Worm (Caenorhabditis elegans) whole organism, L1 larva: ENCODE data around the gene ZK686.1.
A peak's percentile ranks its signal among the peaks of the same experiment; 100 is the strongest.

ENCODE experiments used
- C04F5.9 ChIP-seq: sonication (generic microtip); optimal IDR thresholded peaks from 2 replicates; lab custom pipeline; 2016; ENCODE audit warnings: missing genetic modification characterization, missing compliant biosample characterization
- F16B12.6 ChIP-seq: fragments of 150-350 bp; optimal IDR thresholded peaks from 2 replicates; lab custom pipeline; 2014; ENCODE audit warnings: missing biosample characterization, missing genetic modification characterization
- ama-1 ChIP-seq: fragments of 150-350 bp; optimal IDR thresholded peaks from 2 replicates; lab custom pipeline; 2014
- blmp-1 ChIP-seq: fragments of 150-350 bp; optimal IDR thresholded peaks from 2 replicates; lab custom pipeline; 2014; ENCODE audit warnings: missing biosample characterization, missing genetic modification characterization
- ceh-82 ChIP-seq, 3 experiments: fragments of 150-350 bp in 1 of 3; sonication (generic microtip) in 2 of 3; optimal IDR thresholded peaks; 2 replicates each; lab custom pipeline; 2014 to 2017; ENCODE audit warnings: missing biosample characterization in 3 of 3, missing genetic modification characterization in 3 of 3
- ces-1 ChIP-seq: fragments of 150-350 bp; optimal IDR thresholded peaks from 2 replicates; lab custom pipeline; 2014; ENCODE audit warnings: missing biosample characterization, missing genetic modification reagents, missing genetic modification characterization
- dpl-1 ChIP-seq, 3 experiments: fragments of 150-350 bp in 2 of 3; sonication (generic microtip) in 1 of 3; optimal IDR thresholded peaks; 2 replicates each; lab custom pipeline; 2014 to 2017; ENCODE audit warnings: missing biosample characterization in 3 of 3, missing genetic modification characterization in 3 of 3, missing genetic modification reagents in 3 of 3
- efl-1 ChIP-seq, 4 experiments: fragments of 150-350 bp; optimal IDR thresholded peaks in 3 of 4; peaks in 1 of 4; 1 replicate in 1 of 4; 2 replicates in 3 of 4; lab custom pipeline; 2014; ENCODE audit warnings: missing biosample characterization in 2 of 4, missing genetic modification characterization in 2 of 4, missing genetic modification reagents in 2 of 4
- egl-27 ChIP-seq, 2 experiments: fragments of 150-350 bp in 1 of 2; sonication (generic microtip); optimal IDR thresholded peaks; 3 replicates each; lab custom pipeline; 2017 to 2018; ENCODE audit warnings: missing biosample characterization in 2 of 2, missing genetic modification characterization in 2 of 2, missing genetic modification reagents in 2 of 2
- elt-2 ChIP-seq: sonication (generic microtip); optimal IDR thresholded peaks from 2 replicates; lab custom pipeline; 2016; ENCODE audit warnings: missing genetic modification characterization, mild to moderate bottlenecking, inconsistent platforms, missing compliant biosample characterization, missing genetic modification reagents
- elt-3 ChIP-seq, 6 experiments: fragments of 150-350 bp in 1 of 6; sonication (generic microtip); optimal IDR thresholded peaks; 2 replicates each; lab custom pipeline; 2017 to 2018; ENCODE audit warnings: missing biosample characterization in 6 of 6, missing genetic modification characterization in 6 of 6, inconsistent platforms in 1 of 6
- fkh-4 ChIP-seq: sonication (generic microtip); optimal IDR thresholded peaks from 2 replicates; lab custom pipeline; 2016; ENCODE audit warnings: missing compliant biosample characterization, missing genetic modification characterization, borderline replicate concordance
- fkh-8 ChIP-seq: sonication (generic microtip); optimal IDR thresholded peaks from 2 replicates; lab custom pipeline; 2016; ENCODE audit warnings: mild to moderate bottlenecking, missing genetic modification characterization, missing compliant biosample characterization
- fos-1 ChIP-seq: fragments of 150-350 bp; optimal IDR thresholded peaks from 2 replicates; lab custom pipeline; 2014; ENCODE audit warnings: missing biosample characterization, missing genetic modification characterization
- hlh-4 ChIP-seq: sonication (generic microtip); optimal IDR thresholded peaks from 2 replicates; lab custom pipeline; 2016; ENCODE audit warnings: mild to moderate bottlenecking, missing genetic modification characterization, missing compliant biosample characterization
- jun-1 ChIP-seq: fragments of 150-350 bp; optimal IDR thresholded peaks from 2 replicates; lab custom pipeline; 2014; ENCODE audit warnings: missing biosample characterization, missing genetic modification reagents, missing genetic modification characterization
- lin-14 ChIP-seq: fragments of 200-800 bp; sonication (Bioruptor generic); optimal IDR thresholded peaks from 2 replicates; lab custom pipeline; 2018; ENCODE audit warnings: mild to moderate bottlenecking, missing genetic modification characterization, moderate library complexity, missing compliant biosample characterization
- lin-15B ChIP-seq: fragments of 150-350 bp; sonication (generic microtip); optimal IDR thresholded peaks from 3 replicates; lab custom pipeline; 2014; ENCODE audit warnings: missing biosample characterization, missing genetic modification characterization
- lin-35 ChIP-seq, 2 experiments: fragments of 150-350 bp; optimal IDR thresholded peaks; 2 replicates each; lab custom pipeline; 2014; ENCODE audit warnings: missing biosample characterization in 2 of 2, missing genetic modification characterization in 2 of 2, missing genetic modification reagents in 2 of 2
- lsy-2 ChIP-seq, 2 experiments: fragments of 150-350 bp; optimal IDR thresholded peaks; 2 replicates each; lab custom pipeline; 2014; ENCODE audit warnings: missing biosample characterization in 2 of 2, missing genetic modification characterization in 2 of 2
- mdl-1 ChIP-seq, 2 experiments: fragments of 150-350 bp; optimal IDR thresholded peaks; 2 replicates each; lab custom pipeline; 2014 to 2017; ENCODE audit warnings: missing biosample characterization in 2 of 2, missing genetic modification characterization in 2 of 2, inconsistent platforms in 1 of 2
- mep-1 ChIP-seq: fragments of 150-350 bp; optimal IDR thresholded peaks from 2 replicates; lab custom pipeline; 2014; ENCODE audit warnings: missing biosample characterization, missing genetic modification characterization
- nhr-20 ChIP-seq: sonication (generic microtip); optimal IDR thresholded peaks from 2 replicates; lab custom pipeline; 2016; ENCODE audit warnings: mild to moderate bottlenecking, missing genetic modification characterization, missing compliant biosample characterization
- nhr-28 ChIP-seq: fragments of 150-350 bp; optimal IDR thresholded peaks from 2 replicates; lab custom pipeline; 2014; ENCODE audit warnings: missing biosample characterization, missing genetic modification characterization
- nhr-71 ChIP-seq: sonication (generic microtip); optimal IDR thresholded peaks from 2 replicates; lab custom pipeline; 2016; ENCODE audit warnings: mild to moderate bottlenecking, missing genetic modification characterization, moderate library complexity, missing compliant biosample characterization
- nhr-76 ChIP-seq: sonication (generic microtip); optimal IDR thresholded peaks from 2 replicates; lab custom pipeline; 2017; ENCODE audit warnings: missing biosample characterization, missing genetic modification characterization
- pax-3 ChIP-seq: fragments of 200-800 bp; sonication (Bioruptor generic); optimal IDR thresholded peaks from 2 replicates; lab custom pipeline; 2018; ENCODE audit warnings: mild to moderate bottlenecking, missing genetic modification characterization, moderate library complexity, missing compliant biosample characterization
- pqm-1 ChIP-seq: sonication (generic microtip); optimal IDR thresholded peaks from 3 replicates; lab custom pipeline; 2017; ENCODE audit warnings: missing biosample characterization, missing genetic modification characterization
- snpc-4 ChIP-seq: fragments of 150-350 bp; optimal IDR thresholded peaks from 2 replicates; lab custom pipeline; 2014; ENCODE audit warnings: missing biosample characterization, missing genetic modification characterization
- snu-23 ChIP-seq: sonication (generic microtip); optimal IDR thresholded peaks from 2 replicates; lab custom pipeline; 2016; ENCODE audit warnings: missing genetic modification characterization, missing compliant biosample characterization
- sox-4 ChIP-seq: sonication (generic microtip); optimal IDR thresholded peaks from 2 replicates; lab custom pipeline; 2016; ENCODE audit warnings: missing genetic modification characterization, missing compliant biosample characterization
- swsn-7 ChIP-seq: sonication (generic microtip); optimal IDR thresholded peaks from 2 replicates; lab custom pipeline; 2016; ENCODE audit warnings: missing genetic modification characterization, missing compliant biosample characterization
- unc-130 ChIP-seq: fragments of 150-350 bp; optimal IDR thresholded peaks from 2 replicates; lab custom pipeline; 2017; ENCODE audit warnings: missing biosample characterization, missing genetic modification characterization, inconsistent platforms
- unc-30 ChIP-seq: sonication (generic microtip); optimal IDR thresholded peaks from 2 replicates; lab custom pipeline; 2017; ENCODE audit warnings: missing biosample characterization, missing genetic modification characterization
- xbp-1 ChIP-seq: sonication (generic microtip); optimal IDR thresholded peaks from 2 replicates; lab custom pipeline; 2016; ENCODE audit warnings: missing genetic modification characterization, missing compliant biosample characterization
- zag-1 ChIP-seq: fragments of 150-350 bp; optimal IDR thresholded peaks from 2 replicates; lab custom pipeline; 2014; ENCODE audit warnings: missing biosample characterization, missing genetic modification characterization
- zip-4 ChIP-seq: fragments of 200-800 bp; sonication (Bioruptor generic); optimal IDR thresholded peaks from 2 replicates; lab custom pipeline; 2018; ENCODE audit warnings: mild to moderate bottlenecking, missing genetic modification characterization, moderate library complexity, missing compliant biosample characterization
- ztf-11 ChIP-seq, 2 experiments: sonication (generic microtip); optimal IDR thresholded peaks; 2 replicates each; lab custom pipeline; 2016 to 2017; ENCODE audit warnings: missing genetic modification characterization in 2 of 2, missing biosample characterization in 1 of 2, missing compliant biosample characterization in 1 of 2

The ZK686.1 gene

ce11 chrIII:7767415-7767814, 5.5 kb upstream of the ZK686.1 start, which contains the start of gene ZK686.5:
ZK686.5 (minus strand) TSS chrIII:7767515.
- TF ChIP-seq C04F5.9 (tag; lab: Kevin White, UChicago) (no peak), unc-130 (tag; lab: Kevin White, UChicago) (no peak), ztf-11 (tag; optimal IDR thresholded peaks at IDR 0.05; lab: Kevin White, UChicago) (no peak)
- TF ChIP-seq, all 84 proteins: peak for 0

- TF ChIP-seq lin-15B (tag; lab: Kevin White, UChicago) (no peak), elt-2 (tag; lab: Kevin White, UChicago) (no peak), nhr-76 (tag; lab: Kevin White, UChicago) (no peak), unc-30 (tag; lab: Kevin White, UChicago) (no peak), hlh-4 (tag; lab: Kevin White, UChicago) (no peak), ces-1 (GFP tag; lab: Kevin White, UChicago) (no peak), fkh-8 (no peak), ztf-11 (tag; optimal IDR thresholded peaks at IDR 0.05; lab: Kevin White, UChicago) (no peak), nhr-28 (tag; lab: Kevin White, UChicago) (no peak), fkh-4 (tag; lab: Kevin White, UChicago) (no peak), nhr-20 (tag; lab: Kevin White, UChicago) (no peak), jun-1 (no peak), elt-3 (tag; optimal IDR thresholded peaks at IDR 0.05; lab: Kevin White, UChicago) (no peak), pax-3 (tag; lab: Kevin White, UChicago) (no peak), fos-1 (no peak), ama-1 (no peak), swsn-7 (tag; lab: Kevin White, UChicago) (no peak), zip-4 (GFP tag; lab: Kevin White, UChicago) (no peak), zag-1 (no peak), egl-27 (tag; optimal IDR thresholded peaks at IDR 0.05; lab: Kevin White, UChicago) (no peak)
Observed at ce11 chrIII:7768963-7769362, 4.0 kb upstream of the ZK686.1 start, which contains the start of gene ZK686.3. ZK686.3 (minus strand) TSS chrIII:7769063.

- TF ChIP-seq lsy-2 (tag; optimal IDR thresholded peaks at IDR 0.05; lab: Kevin White, UChicago) = peak; percentile 84 to 97
- peak; percentile 11 for TF ChIP-seq blmp-1 (tag; lab: Kevin White, UChicago)
- TF ChIP-seq snu-23 (GFP tag; lab: Kevin White, UChicago) = peak; percentile 35
- TF ChIP-seq lin-15B (tag; lab: Kevin White, UChicago) = no peak
- TF ChIP-seq ceh-82 (tag; optimal IDR thresholded peaks at IDR 0.05; lab: Kevin White, UChicago) = peak in 1 of 3 experiments; percentile 51
- TF ChIP-seq mdl-1 (tag; optimal IDR thresholded peaks at IDR 0.05; lab: Kevin White, UChicago) = peak in 1 of 2 experiments; percentile 15
- TF ChIP-seq dpl-1 (GFP tag; optimal IDR thresholded peaks at IDR 0.05; lab: Kevin White, UChicago) = peak; percentile 10 to 48 (median 17)
- no peak for TF ChIP-seq pqm-1
- peak; percentile 9 for TF ChIP-seq xbp-1 (tag; lab: Kevin White, UChicago)
- TF ChIP-seq unc-130 (tag; lab: Kevin White, UChicago) = peak; percentile 35
- TF ChIP-seq F16B12.6 (tag; lab: Kevin White, UChicago) = peak; percentile 81
- TF ChIP-seq snpc-4 (tag; lab: Kevin White, UChicago) = no peak
- TF ChIP-seq lin-35 (GFP tag; optimal IDR thresholded peaks at IDR 0.05; lab: Kevin White, UChicago) = peak; percentile 58 to 59
- TF ChIP-seq efl-1 (optimal IDR thresholded peaks at IDR 0.05; lab: Kevin White, UChicago) = peak; percentile 42 to 43
- TF ChIP-seq efl-1 (GFP tag; optimal IDR thresholded peaks at IDR 0.05 in 1 of 2; lab: Kevin White, UChicago) = peak; percentile 48 to 93
- TF ChIP-seq lin-14 (GFP tag; lab: Kevin White, UChicago) = peak; percentile 24
- TF ChIP-seq mep-1 (tag; lab: Kevin White, UChicago) = peak; percentile 46
- TF ChIP-seq nhr-71 = peak; percentile 10
- no peak for TF ChIP-seq sox-4 (tag; lab: Kevin White, UChicago)
Observed at ce11 chrIII:7769965-7770364, 3.0 kb upstream of the ZK686.1 start, which contains the start of gene snu-23. snu-23 (minus strand) TSS chrIII:7770120.
